Worm (Caenorhabditis elegans): ENCODE measurements around the gene F32D1.7.

Gene F32D1.7

DNA sequence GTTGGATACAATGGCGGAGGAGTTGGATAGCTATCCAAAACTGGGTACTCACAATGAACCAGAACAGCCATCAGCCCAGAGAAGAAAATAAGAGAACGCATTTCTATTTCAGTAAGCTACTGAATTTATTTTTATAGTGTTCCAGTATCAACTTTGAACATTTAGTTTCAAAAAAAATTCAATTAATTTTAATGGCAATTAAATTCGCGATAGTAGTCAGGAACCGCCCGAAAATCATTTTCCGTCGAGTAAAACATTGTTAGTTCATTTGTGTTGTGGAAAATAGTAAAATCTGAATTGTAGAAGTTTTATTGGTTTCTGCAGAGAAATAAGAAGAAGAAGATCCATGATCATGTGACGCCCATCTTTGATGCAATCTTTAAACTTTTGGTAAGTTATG lies 42.1 kb upstream of the F32D1.7 start, which contains the start of gene Y47D7A.6:
Gene Y47D7A.6, minus strand, starts transcription at position 101 of the 400 bp plus-strand sequence.
- TF ChIP-seq nhr-76 (tag; optimal IDR thresholded peaks at IDR 0.05) = no peak
- TF ChIP-seq ztf-11 (tag; optimal IDR thresholded peaks at IDR 0.05) = no peak
- TF ChIP-seq lin-13 (tag; optimal IDR thresholded peaks at IDR 0.05) = no peak
- TF ChIP-seq bed-3 (GFP tag; optimal IDR thresholded peaks at IDR 0.05) = no peak
- TF ChIP-seq mls-2 (tag; optimal IDR thresholded peaks at IDR 0.05) = no peak
- TF ChIP-seq cnd-1 (tag; optimal IDR thresholded peaks at IDR 0.05) = no peak
- no peak for TF ChIP-seq unc-62 (GFP tag; optimal IDR thresholded peaks at IDR 0.05)
- TF ChIP-seq hlh-1 (tag; optimal IDR thresholded peaks at IDR 0.05) = no peak
- no peak for TF ChIP-seq mep-1 (tag; optimal IDR thresholded peaks at IDR 0.05)
- no peak for TF ChIP-seq snpc-4 (tag; optimal IDR thresholded peaks at IDR 0.05)
- TF ChIP-seq nhr-28 (tag; optimal IDR thresholded peaks at IDR 0.05) = no peak
- no peak for TF ChIP-seq ceh-39 (tag; optimal IDR thresholded peaks at IDR 0.05)

DNA sequence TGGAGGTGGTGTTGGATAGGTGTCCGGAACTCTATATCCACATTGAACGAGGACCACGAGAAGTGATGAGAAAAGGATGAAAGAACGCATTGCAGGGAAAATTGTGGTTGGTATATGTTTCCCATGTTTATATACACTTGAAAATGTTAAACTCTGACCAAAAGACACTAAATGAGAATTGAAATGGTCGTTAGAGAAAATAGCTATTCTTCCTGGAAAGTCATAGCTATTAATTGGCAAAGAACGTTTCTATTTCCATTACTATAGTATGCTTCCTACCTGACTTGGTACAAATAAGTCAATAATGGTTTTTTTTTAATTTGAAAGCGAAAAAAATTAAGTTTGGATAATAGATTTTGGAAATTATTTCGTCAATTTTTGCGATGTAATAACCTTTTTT lies 40.7 kb upstream of the F32D1.7 start, which contains the start of gene Y47D7A.18:
Gene Y47D7A.18, minus strand, starts transcription at position 101 of the 400 bp plus-strand sequence.
- no peak for TF ChIP-seq ham-2 (GFP tag; optimal IDR thresholded peaks at IDR 0.05)
- TF ChIP-seq ceh-83 (GFP tag; optimal IDR thresholded peaks at IDR 0.05) = no peak
- no peak for TF ChIP-seq ztf-11 (tag; optimal IDR thresholded peaks at IDR 0.05)
- TF ChIP-seq pha-4 (tag; optimal IDR thresholded peaks at IDR 0.05) = no peak
- no peak for TF ChIP-seq tbx-8 (GFP tag; optimal IDR thresholded peaks at IDR 0.05)
- no peak for TF ChIP-seq ces-1 (GFP tag; optimal IDR thresholded peaks at IDR 0.05)
- no peak for TF ChIP-seq ceh-39 (tag; optimal IDR thresholded peaks at IDR 0.05)
- TF ChIP-seq flh-1 (GFP tag; optimal IDR thresholded peaks at IDR 0.05) = no peak
- TF ChIP-seq nhr-28 (tag; optimal IDR thresholded peaks at IDR 0.05) = no peak
- no peak for TF ChIP-seq nhr-237 (tag; optimal IDR thresholded peaks at IDR 0.05)
- no peak for TF ChIP-seq nhr-2 (tag; optimal IDR thresholded peaks at IDR 0.05)
- TF ChIP-seq blmp-1 (tag; optimal IDR thresholded peaks at IDR 0.05) = no peak
- TF ChIP-seq bed-3 (GFP tag; optimal IDR thresholded peaks at IDR 0.05) = no peak

- TF ChIP-seq ceh-43 (GFP tag; optimal IDR thresholded peaks at IDR 0.05) = no peak
- TF ChIP-seq zip-8 (tag; optimal IDR thresholded peaks at IDR 0.05) = peak; percentile 48
- TF ChIP-seq ztf-11 (tag; optimal IDR thresholded peaks at IDR 0.05) = no peak
Observed at ce11 chrV:4414613-4415071, 38.7 kb upstream of the F32D1.7 start, which contains the start of gene grl-5. Gene grl-5 (minus strand): TSS chrV:4414663.

ce11 chrV:4411714-4412113 lies 35.7 kb upstream of the F32D1.7 start, which contains the start of gene Y47D7A.17:
Gene Y47D7A.17 (minus strand): TSS chrV:4411814.
- TF ChIP-seq lin-13 (tag; optimal IDR thresholded peaks at IDR 0.05) = no peak
- TF ChIP-seq ces-1 (GFP tag; optimal IDR thresholded peaks at IDR 0.05) = no peak
- TF ChIP-seq ceh-39 (tag; optimal IDR thresholded peaks at IDR 0.05) = no peak
- TF ChIP-seq ceh-83 (GFP tag; optimal IDR thresholded peaks at IDR 0.05) = no peak
- no peak for TF ChIP-seq mep-1 (tag; optimal IDR thresholded peaks at IDR 0.05)
- TF ChIP-seq lin-32 (GFP tag; optimal IDR thresholded peaks at IDR 0.05) = no peak
- no peak for TF ChIP-seq ceh-43 (GFP tag; optimal IDR thresholded peaks at IDR 0.05)

DNA sequence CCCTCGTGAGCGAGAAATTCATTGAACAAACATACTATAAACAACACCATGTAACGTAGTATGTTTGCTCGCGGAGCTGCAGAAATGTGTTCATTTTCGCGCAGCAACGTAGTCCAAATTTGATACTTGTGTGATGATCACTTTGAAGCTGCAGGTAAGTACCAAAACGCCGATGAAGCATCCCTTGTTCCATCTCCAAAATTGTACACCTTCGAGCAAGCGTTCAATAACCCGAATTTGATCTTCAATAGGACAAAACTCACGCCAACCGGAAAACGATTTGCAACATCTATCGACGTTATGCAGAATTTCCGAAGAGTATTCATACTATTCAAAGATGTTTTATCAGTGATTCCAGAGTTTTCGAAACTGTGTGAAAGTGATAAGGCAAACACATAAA lies 34.7 kb upstream of the F32D1.7 start, which contains the start of gene Y47D7A.3:
Gene Y47D7A.3, plus strand, starts transcription at position 301 of the 400 bp plus-strand sequence.
- TF ChIP-seq M03D4.4 (tag; optimal IDR thresholded peaks at IDR 0.05) = no peak
- no peak for TF ChIP-seq unc-120 (tag; optimal IDR thresholded peaks at IDR 0.05; ENCODE audit: poor library complexity, severe bottlenecking)
- no peak for TF ChIP-seq ztf-11 (tag; optimal IDR thresholded peaks at IDR 0.05)
- TF ChIP-seq drap-1 (GFP tag; optimal IDR thresholded peaks at IDR 0.05) = no peak
- no peak for TF ChIP-seq lin-32 (GFP tag; optimal IDR thresholded peaks at IDR 0.05)
- no peak for TF ChIP-seq zip-8 (tag; optimal IDR thresholded peaks at IDR 0.05)
- no peak for TF ChIP-seq snpc-4 (tag; optimal IDR thresholded peaks at IDR 0.05)

ce11 chrV:4407519-4407918 lies 31.5 kb upstream of the F32D1.7 start, which contains the start of gene nhr-118:
Gene nhr-118 (plus strand): TSS chrV:4407819.
- TF ChIP-seq bed-3 (GFP tag; optimal IDR thresholded peaks at IDR 0.05) (no peak), sem-2 (GFP tag; optimal IDR thresholded peaks at IDR 0.05) (no peak), zip-8 (tag; optimal IDR thresholded peaks at IDR 0.05) (no peak), mep-1 (tag; optimal IDR thresholded peaks at IDR 0.05) (no peak)
